Fruit fly (Drosophila melanogaster) S2 (cell line): ENCODE results near the gene CG10597.

Source experiments
- CG8478 ChIP-seq: fragments of >200 bp; optimal IDR thresholded peaks from 2 replicates; lab custom pipeline; 2018
- CTCF ChIP-seq, 2 experiments: fragments of >200 bp; optimal IDR thresholded peaks; 2 replicates each; lab custom pipeline; 2018

- TF ChIP-seq CTCF (optimal IDR thresholded peaks at IDR 0.05; lab: Kevin White, UChicago) (no peak), CG8478 (lab: Kevin White, UChicago) (no peak)
Measured at dm6 chrX:17202498-17203162, 28.2 kb downstream of the CG10597 start, which contains the start of the genes TTLL1A and CG5070.
